Fruit fly (Drosophila melanogaster) whole organism, adult: ENCODE measurements around the gene djl.

Experiments used
- CG7101 ChIP-seq: fragments of 200-800 bp; sonication (Bioruptor generic); optimal IDR thresholded peaks from 2 replicates; lab custom pipeline; 2018; ENCODE audit warnings: missing biosample characterization, mild to moderate bottlenecking, missing genetic modification characterization, moderate library complexity
- Mnt ChIP-seq: fragments of 200-800 bp; sonication (Bioruptor generic); optimal IDR thresholded peaks from 2 replicates; lab custom pipeline; 2016; ENCODE audit warnings: missing biosample characterization, mild to moderate bottlenecking, missing genetic modification characterization
- pad ChIP-seq: fragments of 200-800 bp; sonication (Bioruptor generic); optimal IDR thresholded peaks from 3 replicates; lab custom pipeline; 2017; ENCODE audit warnings: missing biosample characterization, missing genetic modification characterization, mild to moderate bottlenecking, moderate library complexity, missing genetic modification reagents
- tj ChIP-seq: fragments of 200-800 bp; sonication (Bioruptor generic); optimal IDR thresholded peaks from 3 replicates; lab custom pipeline; 2017; ENCODE audit warnings: missing biosample characterization, mild to moderate bottlenecking, missing genetic modification characterization, moderate library complexity
- toe ChIP-seq: fragments of 200-800 bp; sonication (Bioruptor generic); optimal IDR thresholded peaks from 2 replicates; lab custom pipeline; 2016; ENCODE audit warnings: missing biosample characterization, missing genetic modification characterization

dm6 chr3R:7079718-7080117 lies 19.2 kb downstream of the djl start:
- TF ChIP-seq tj (GFP tag; lab: Kevin White, UChicago) (no peak), pad (no peak), Mnt (no peak), CG7101 (tag; lab: Kevin White, UChicago) (no peak), toe (GFP tag; lab: Kevin White, UChicago) (no peak)
